Fruit fly (Drosophila melanogaster): Measurements from ENCODE around the gene GCS2beta.

GCS2beta gene

dm6 chr2L:17437594-17437993 lies 46.5 kb downstream of the GCS2beta start:
- TF ChIP-seq fd96Ca (GFP tag; IDR thresholded peaks at IDR 0.05): no peak
- no peak for TF ChIP-seq rn (GFP tag; IDR thresholded peaks at IDR 0.05)
- no peak for TF ChIP-seq CG15710 (tag; optimal IDR thresholded peaks at IDR 0.05)
- TF ChIP-seq CG10348 (GFP tag; IDR thresholded peaks at IDR 0.05): no peak
- TF ChIP-seq CG34367 (tag; optimal IDR thresholded peaks at IDR 0.05): no peak
- no peak for TF ChIP-seq EcR (GFP tag; optimal IDR thresholded peaks at IDR 0.05)

DNA sequence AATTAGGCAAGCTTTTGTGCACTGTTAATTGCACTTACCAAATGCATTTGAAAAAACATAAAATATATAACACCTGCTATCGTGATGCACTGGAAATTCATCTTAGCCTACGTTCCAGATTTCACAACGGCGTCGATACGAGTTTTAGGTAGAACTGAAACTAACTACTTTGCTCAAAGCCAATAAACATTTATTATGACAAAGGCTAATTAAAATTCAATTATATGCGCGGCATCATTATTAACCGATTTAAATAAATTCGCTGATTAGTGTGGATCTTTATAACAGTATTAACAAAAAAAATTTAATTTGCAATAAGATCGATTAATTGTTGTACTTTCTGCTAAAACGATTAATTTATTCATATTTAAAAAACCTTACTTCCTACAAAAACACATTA lies 47.6 kb downstream of the GCS2beta start, which contains the start of gene CG33928:
CG33928 (minus strand) TSS at position 101 of the 400 bp plus-strand sequence.
- TF ChIP-seq CG17806 (tag; optimal IDR thresholded peaks at IDR 0.05) (no peak), CG34367 (tag; optimal IDR thresholded peaks at IDR 0.05) (no peak), CG8301 (tag; optimal IDR thresholded peaks at IDR 0.05) (no peak), CG10348 (GFP tag; IDR thresholded peaks at IDR 0.05) (no peak), Snoo (tag; optimal IDR thresholded peaks at IDR 0.05) (no peak), CG13204 (GFP tag; optimal IDR thresholded peaks at IDR 0.05) (no peak), D1 (tag; optimal IDR thresholded peaks at IDR 0.05) (no peak)

DNA sequence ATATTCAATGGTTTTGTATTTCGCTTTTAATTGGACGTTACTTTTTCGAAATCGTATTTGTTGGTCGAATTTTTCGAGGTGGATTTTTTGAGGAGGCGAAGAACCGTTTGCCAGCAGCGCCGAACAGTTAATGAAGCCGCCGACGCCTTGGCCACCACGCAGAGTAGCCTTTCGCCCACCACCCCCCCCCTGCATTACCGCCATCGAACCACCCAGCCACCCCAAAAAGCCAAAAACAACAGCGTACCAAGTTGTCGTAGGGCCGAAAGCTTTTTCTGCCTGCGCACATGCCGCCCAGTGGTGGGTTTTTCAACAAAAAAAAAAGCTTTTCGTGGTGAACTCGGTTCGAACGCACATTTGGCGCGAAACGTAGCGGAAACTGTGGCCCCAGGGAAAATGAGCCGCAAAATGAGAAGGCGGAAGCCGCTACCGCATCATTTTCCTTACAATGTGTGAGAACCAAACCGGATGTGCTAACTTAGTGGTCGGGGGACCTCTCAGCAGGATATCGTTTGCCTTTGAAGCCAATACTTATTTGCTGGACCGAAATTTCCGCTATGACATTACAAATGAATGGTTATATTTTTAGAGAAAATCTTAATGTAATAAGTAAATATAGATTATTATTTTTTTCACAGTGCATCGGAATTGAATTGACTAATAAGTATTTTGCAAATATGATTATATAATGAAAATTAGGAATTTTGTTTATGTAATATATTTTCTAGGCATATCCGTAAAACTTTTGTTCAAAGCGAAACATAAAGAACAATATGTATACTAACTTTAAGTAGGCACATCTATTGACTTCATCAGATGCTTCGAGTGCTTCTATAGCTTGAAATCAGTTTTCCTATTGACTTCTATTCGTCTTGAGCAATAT lies 50.8 kb downstream of the GCS2beta start, which contains the start of the genes Dif and CG5043:
Dif (minus strand) TSS at position 132 of the 883 bp plus-strand sequence.
CG5043 (plus strand) TSS at position 833 of the 883 bp plus-strand sequence.
- TF ChIP-seq Ets98B (GFP tag; IDR thresholded peaks at IDR 0.05): peak; percentile 36; the same call in 1 of the 2 replicates
- peak; percentile 46; the same call in 1 of the 3 replicates for TF ChIP-seq CG4496 (GFP tag; IDR thresholded peaks at IDR 0.05)
- no peak for TF ChIP-seq CG8301 (tag; optimal IDR thresholded peaks at IDR 0.05)
- no peak for TF ChIP-seq gl (tag; optimal IDR thresholded peaks at IDR 0.05)

Data from whole organism, pupa.